Worm (Caenorhabditis elegans): Measurements from ENCODE around the gene M60.4.

The M60.4 gene

DNA sequence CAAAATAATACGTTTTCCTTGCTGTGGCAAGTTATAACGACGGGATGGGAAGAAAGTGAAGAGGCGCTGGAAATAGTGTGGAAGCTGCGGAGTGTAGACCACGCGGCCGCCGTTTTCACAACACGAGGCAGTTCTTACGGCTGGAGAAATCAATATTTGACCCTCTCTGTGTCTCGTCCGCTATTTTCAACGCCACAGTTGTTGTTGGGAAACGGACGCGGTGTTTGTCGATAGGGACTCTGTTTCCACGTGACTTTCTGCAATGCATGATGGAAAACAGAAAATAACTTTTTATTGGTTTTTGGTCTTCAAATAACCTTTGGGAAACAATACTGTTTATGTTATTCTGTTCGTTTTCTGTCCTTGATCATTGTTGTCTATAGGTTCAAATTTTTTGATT is 4.3 kb downstream of the M60.4 start, which contains the start of gene K02A6.3 (continued):
- no peak for TF ChIP-seq lin-11 (tag; optimal IDR thresholded peaks at IDR 0.05)
- TF ChIP-seq ets-4 (tag; optimal IDR thresholded peaks at IDR 0.05) = peak; percentile 48
- TF ChIP-seq F13H6.1 (tag; optimal IDR thresholded peaks at IDR 0.05) = peak; percentile 43
- TF ChIP-seq fax-1 (tag; optimal IDR thresholded peaks at IDR 0.05) = no peak
- no peak for TF ChIP-seq ama-1 (optimal IDR thresholded peaks at IDR 0.05)
- TF ChIP-seq fkh-10 (GFP tag; optimal IDR thresholded peaks at IDR 0.05) = no peak
- no peak for TF ChIP-seq pqm-1 (tag; optimal IDR thresholded peaks at IDR 0.05)
- no peak for TF ChIP-seq pat-9 (tag; optimal IDR thresholded peaks at IDR 0.05)
- TF ChIP-seq ceh-18 (tag; optimal IDR thresholded peaks at IDR 0.05) = peak; percentile 86
- no peak for TF ChIP-seq ceh-14 (tag; optimal IDR thresholded peaks at IDR 0.05)
- TF ChIP-seq ceh-2 (tag; optimal IDR thresholded peaks at IDR 0.05) = no peak
- no peak for TF ChIP-seq nhr-11 (tag; optimal IDR thresholded peaks at IDR 0.05)
- TF ChIP-seq pax-1 (tag; optimal IDR thresholded peaks at IDR 0.05) = no peak
- no peak for TF ChIP-seq sox-4 (tag; optimal IDR thresholded peaks at IDR 0.05)
- TF ChIP-seq ceh-30 (tag; optimal IDR thresholded peaks at IDR 0.05) = peak; percentile 10
- TF ChIP-seq ahr-1 (tag; optimal IDR thresholded peaks at IDR 0.05) = no peak
- TF ChIP-seq ref-2 (tag; optimal IDR thresholded peaks at IDR 0.05) = no peak
- no peak for TF ChIP-seq pha-4 (tag; optimal IDR thresholded peaks at IDR 0.05)
- TF ChIP-seq eyg-1 (tag; optimal IDR thresholded peaks at IDR 0.05) = no peak
- no peak for TF ChIP-seq Y22D7AL.16 (tag; optimal IDR thresholded peaks at IDR 0.05)
- TF ChIP-seq sdc-2 (tag; optimal IDR thresholded peaks at IDR 0.05) = peak; percentile 9
- no peak for TF ChIP-seq pha-2 (tag; optimal IDR thresholded peaks at IDR 0.05)
- TF ChIP-seq odd-2 (tag; optimal IDR thresholded peaks at IDR 0.05) = no peak
- no peak for TF ChIP-seq lim-6 (tag; optimal IDR thresholded peaks at IDR 0.05)
- no peak for TF ChIP-seq ceh-22 (tag; optimal IDR thresholded peaks at IDR 0.05)

DNA sequence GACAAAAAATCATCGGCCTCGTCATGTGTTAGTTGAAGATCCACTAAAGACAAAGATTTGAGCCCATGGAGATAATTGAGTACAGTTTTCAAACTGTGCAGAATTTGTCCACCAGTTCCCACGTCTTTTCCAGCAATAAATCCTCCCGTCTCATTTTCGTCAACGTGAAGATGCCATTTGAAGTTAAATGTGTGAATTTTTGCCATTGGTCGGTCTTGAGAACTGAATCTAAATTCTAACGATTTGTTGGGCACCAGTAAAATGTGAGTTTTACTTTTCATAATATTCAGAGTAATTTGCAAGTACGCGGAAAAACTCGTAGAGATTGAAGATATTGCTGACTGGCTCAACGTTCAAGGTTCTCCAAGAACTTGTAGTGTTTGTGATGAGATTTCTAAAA is 5.5 kb downstream of the M60.4 start:
- TF ChIP-seq hlh-30 (tag; optimal IDR thresholded peaks at IDR 0.05; ENCODE audit: insufficient read depth) (no peak), Y22D7AL.16 (tag; optimal IDR thresholded peaks at IDR 0.05) (no peak), sdc-2 (tag; optimal IDR thresholded peaks at IDR 0.05) (no peak)

ce11 chrX:8229221-8229620 is 6.9 kb downstream of the M60.4 start:
- TF ChIP-seq ahr-1 (tag; optimal IDR thresholded peaks at IDR 0.05) (no peak), fkh-10 (GFP tag; optimal IDR thresholded peaks at IDR 0.05) (no peak), hlh-13 (GFP tag; optimal IDR thresholded peaks at IDR 0.05) (no peak), T23F11.4 (GFP tag; optimal IDR thresholded peaks at IDR 0.05) (no peak), unc-42 (tag; optimal IDR thresholded peaks at IDR 0.05) (no peak), C38D4.7 (GFP tag; optimal IDR thresholded peaks at IDR 0.05) (no peak), ceh-48 (tag; optimal IDR thresholded peaks at IDR 0.05) (no peak), eyg-1 (tag; optimal IDR thresholded peaks at IDR 0.05) (no peak), ceh-2 (tag; optimal IDR thresholded peaks at IDR 0.05) (no peak), pax-1 (tag; optimal IDR thresholded peaks at IDR 0.05) (no peak), Y22D7AL.16 (tag; optimal IDR thresholded peaks at IDR 0.05) (no peak)

DNA sequence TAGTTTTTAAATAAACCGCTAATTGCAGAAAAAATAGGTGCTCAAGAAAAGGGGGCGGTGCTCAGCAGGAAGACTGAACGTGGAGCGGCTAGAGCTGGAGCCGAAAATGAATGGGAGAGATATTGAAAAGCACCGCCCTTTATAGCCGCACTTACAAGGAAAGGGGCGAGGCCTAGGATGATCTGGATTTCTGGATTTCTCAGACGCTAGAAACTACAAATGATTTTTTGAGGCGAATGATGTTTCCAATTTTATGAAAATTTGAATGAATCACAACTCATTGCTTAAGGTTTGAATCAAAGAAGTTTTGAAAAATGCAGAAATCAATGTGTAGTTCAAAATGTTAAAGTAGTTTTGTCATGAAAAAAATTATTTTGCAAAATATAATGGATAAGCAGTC is 11.2 kb downstream of the M60.4 start, which contains the start of gene K02A6.2:
TSS of gene K02A6.2 (minus strand) at position 101 of the 400 bp plus-strand sequence.
- TF ChIP-seq dmd-4 (tag; optimal IDR thresholded peaks at IDR 0.05; ENCODE audit: borderline replicate concordance) (no peak), ttx-3 (tag; optimal IDR thresholded peaks at IDR 0.05) (no peak), pha-2 (tag; optimal IDR thresholded peaks at IDR 0.05) (no peak), fax-1 (tag; optimal IDR thresholded peaks at IDR 0.05) (no peak), sdc-2 (tag; optimal IDR thresholded peaks at IDR 0.05) (no peak), ceh-18 (tag; optimal IDR thresholded peaks at IDR 0.05) (no peak), F13H6.1 (tag; optimal IDR thresholded peaks at IDR 0.05) (no peak), gmeb-2 (tag; optimal IDR thresholded peaks at IDR 0.05) (no peak), hlh-6 (tag; optimal IDR thresholded peaks at IDR 0.05) (no peak)

ce11 chrX:8219428-8219827 is 16.7 kb downstream of the M60.4 start, which contains the start of gene K02A6.1:
TSS of gene K02A6.1 (plus strand) at chrX:8219728.
- TF ChIP-seq tbx-7 (tag; optimal IDR thresholded peaks at IDR 0.05) = no peak
- no peak for TF ChIP-seq ref-2 (tag; optimal IDR thresholded peaks at IDR 0.05)
- no peak for TF ChIP-seq ceh-34 (tag; optimal IDR thresholded peaks at IDR 0.05)
- TF ChIP-seq K09A11.1 (tag; optimal IDR thresholded peaks at IDR 0.05; ENCODE audit: insufficient read depth) = no peak
- no peak for TF ChIP-seq odd-2 (tag; optimal IDR thresholded peaks at IDR 0.05)
- TF ChIP-seq elt-2 (tag; optimal IDR thresholded peaks at IDR 0.05) = no peak
- no peak for TF ChIP-seq ztf-16 (tag; optimal IDR thresholded peaks at IDR 0.05)
- no peak for TF ChIP-seq pha-2 (tag; optimal IDR thresholded peaks at IDR 0.05)
- no peak for TF ChIP-seq sox-2 (GFP tag; IDR thresholded peaks at IDR 0.05)
- no peak for TF ChIP-seq ceh-24 (tag; optimal IDR thresholded peaks at IDR 0.05)
- TF ChIP-seq ceh-48 (tag; optimal IDR thresholded peaks at IDR 0.05) = no peak
- TF ChIP-seq zip-5 (tag; optimal IDR thresholded peaks at IDR 0.05) = no peak
- no peak for TF ChIP-seq hlh-8 (tag; optimal IDR thresholded peaks at IDR 0.05)
